Worm (Caenorhabditis elegans): ENCODE measurements around the gene Y102F5A.1.

The Y102F5A.1 gene

DNA sequence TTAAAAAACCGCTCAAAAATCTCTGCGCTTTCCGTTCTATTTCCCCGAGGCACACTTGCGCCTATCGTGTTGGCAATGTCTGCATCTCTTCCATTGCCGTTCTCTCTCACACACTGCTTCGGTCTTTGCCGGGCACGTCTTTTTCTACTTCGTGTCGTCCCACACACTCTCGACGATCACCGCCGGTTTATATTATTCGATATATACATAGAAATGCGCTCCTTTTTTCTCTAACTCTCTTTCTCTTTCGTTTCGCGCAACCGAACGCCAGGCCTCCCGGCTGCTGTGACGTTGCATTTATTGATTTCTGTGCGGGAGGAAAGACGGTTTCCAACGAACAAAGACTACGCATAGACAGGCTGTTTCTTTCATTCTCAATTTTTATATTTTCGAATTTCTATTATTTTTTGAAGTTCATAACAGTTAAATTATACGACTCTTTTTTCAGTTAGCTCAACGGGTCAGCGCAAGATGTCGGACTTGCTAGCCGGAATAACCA lies 14.0 kb upstream of the Y102F5A.1 start, which contains the start of gene rsd-3 (continued):
- no peak for TF ChIP-seq lin-39 (tag; optimal IDR thresholded peaks at IDR 0.05)
- TF ChIP-seq crh-2 (tag; optimal IDR thresholded peaks at IDR 0.05), result peak; percentile 95
- TF ChIP-seq nhr-21 (tag; optimal IDR thresholded peaks at IDR 0.05), result peak; percentile 8
- no peak for TF ChIP-seq ztf-4 (tag; optimal IDR thresholded peaks at IDR 0.05)
- peak; percentile 63 for TF ChIP-seq sma-9 (GFP tag; optimal IDR thresholded peaks at IDR 0.05)
- TF ChIP-seq sma-9 (tag; optimal IDR thresholded peaks at IDR 0.05), result no peak
- no peak for TF ChIP-seq aly-2 (tag; optimal IDR thresholded peaks at IDR 0.05)
- peak; percentile 84 for TF ChIP-seq peb-1 (tag; optimal IDR thresholded peaks at IDR 0.05)
- TF ChIP-seq blmp-1 (tag; optimal IDR thresholded peaks at IDR 0.05; ENCODE audit: insufficient read depth), result no peak
- TF ChIP-seq elt-1 (tag; optimal IDR thresholded peaks at IDR 0.05), result no peak
- no peak for TF ChIP-seq mbf-1 (tag; optimal IDR thresholded peaks at IDR 0.05)
- no peak for TF ChIP-seq nhr-11 (tag; optimal IDR thresholded peaks at IDR 0.05)
- no peak for TF ChIP-seq lin-11 (tag; optimal IDR thresholded peaks at IDR 0.05)
- no peak for TF ChIP-seq unc-39 (tag; optimal IDR thresholded peaks at IDR 0.05)
- peak; percentile 44 for TF ChIP-seq C34F6.9 (tag; optimal IDR thresholded peaks at IDR 0.05)
- TF ChIP-seq Y55F3AM.14 (GFP tag; optimal IDR thresholded peaks at IDR 0.05), result peak; percentile 4
- TF ChIP-seq elt-3 (tag; optimal IDR thresholded peaks at IDR 0.05), result no peak
- TF ChIP-seq egl-27 (tag; optimal IDR thresholded peaks at IDR 0.05), result peak; percentile 21
- no peak for TF ChIP-seq ama-1 (optimal IDR thresholded peaks at IDR 0.05)
- no peak for TF ChIP-seq ztf-1 (GFP tag; conservative IDR thresholded peaks at IDR 0.05)
- TF ChIP-seq ceh-82 (tag; optimal IDR thresholded peaks at IDR 0.05), result no peak
- TF ChIP-seq mab-5 (tag; optimal IDR thresholded peaks at IDR 0.05), result peak; percentile 34

DNA sequence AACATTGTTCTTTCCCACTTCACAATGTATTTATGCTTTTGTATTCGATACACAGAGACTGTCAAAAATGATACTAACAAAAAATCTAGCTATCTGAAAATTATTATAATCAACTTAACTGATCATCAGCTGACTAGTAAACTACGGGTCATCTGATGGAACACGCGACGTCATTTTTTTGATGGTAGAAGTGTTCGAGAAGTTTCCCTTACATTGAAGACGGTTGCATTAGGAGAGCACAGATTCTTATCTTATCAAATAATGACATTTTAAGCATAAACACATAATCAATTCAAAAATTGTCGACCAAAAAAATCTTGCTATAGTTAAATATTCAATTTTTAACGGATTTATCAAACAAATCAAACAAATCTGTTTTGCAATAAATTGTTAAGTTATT lies 8.6 kb upstream of the Y102F5A.1 start:
- TF ChIP-seq elt-1 (tag; optimal IDR thresholded peaks at IDR 0.05) (no peak), nhr-12 (tag; optimal IDR thresholded peaks at IDR 0.05) (no peak), R02D3.7 (tag; optimal IDR thresholded peaks at IDR 0.05) (no peak), nhr-10 (tag; optimal IDR thresholded peaks at IDR 0.05) (no peak), fos-1 (tag; optimal IDR thresholded peaks at IDR 0.05) (peak; percentile 47), nhr-21 (tag; optimal IDR thresholded peaks at IDR 0.05) (no peak), egl-27 (tag; optimal IDR thresholded peaks at IDR 0.05) (no peak), F13H6.1 (tag; optimal IDR thresholded peaks at IDR 0.05) (peak; percentile 13), lin-39 (tag; optimal IDR thresholded peaks at IDR 0.05) (no peak), sma-3 (GFP tag; optimal IDR thresholded peaks at IDR 0.05) (peak; percentile 35), unc-39 (tag; optimal IDR thresholded peaks at IDR 0.05) (no peak), nhr-129 (tag; optimal IDR thresholded peaks at IDR 0.05) (no peak), crh-2 (tag; optimal IDR thresholded peaks at IDR 0.05) (peak; percentile 27), gmeb-1 (tag; optimal IDR thresholded peaks at IDR 0.05) (no peak), mbf-1 (tag; optimal IDR thresholded peaks at IDR 0.05) (no peak), dmd-4 (tag; optimal IDR thresholded peaks at IDR 0.05) (no peak), sma-9 (GFP tag; optimal IDR thresholded peaks at IDR 0.05) (peak; percentile 65), sma-9 (tag; optimal IDR thresholded peaks at IDR 0.05) (no peak)

DNA sequence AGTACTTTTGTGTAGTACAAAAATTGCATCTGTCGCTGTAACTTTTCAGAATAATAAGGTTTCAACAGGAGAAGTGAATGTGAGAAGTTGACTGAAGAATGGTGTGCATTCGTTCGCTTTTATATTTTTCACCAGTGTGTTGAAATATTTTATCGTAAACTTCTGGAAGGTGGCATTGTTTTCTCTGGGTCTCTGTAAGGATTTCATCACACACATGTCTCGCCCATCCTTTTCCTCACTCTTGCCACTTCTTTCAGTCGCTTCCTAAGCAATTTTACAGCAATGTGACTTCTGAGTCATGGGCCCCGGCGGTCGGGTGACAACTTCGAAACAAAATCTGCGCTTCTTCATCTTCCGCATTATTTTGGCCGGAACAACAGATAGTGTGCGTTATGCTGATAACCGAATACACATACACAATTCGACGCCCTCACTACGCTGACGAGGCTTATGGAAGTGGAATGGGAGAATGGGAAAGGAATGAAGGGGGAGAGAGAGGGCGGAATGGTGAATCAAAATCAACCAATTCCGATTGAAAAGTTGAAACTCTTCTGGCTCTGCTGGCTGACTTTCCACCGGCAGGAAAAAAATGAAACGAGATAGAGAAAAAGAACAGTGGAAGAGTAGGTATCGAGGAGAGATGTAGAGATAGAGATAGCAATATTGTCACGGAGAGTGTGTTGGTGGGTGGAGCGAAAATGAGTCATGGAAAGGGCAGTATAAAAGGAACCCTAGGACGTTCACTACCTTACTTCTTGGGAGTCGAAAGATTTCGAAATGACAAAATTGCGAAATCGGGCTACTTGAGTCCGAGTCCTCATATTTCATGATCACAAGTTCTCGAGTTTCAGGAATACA lies 7.5 kb upstream of the Y102F5A.1 start:
- TF ChIP-seq alr-1 (tag; optimal IDR thresholded peaks at IDR 0.05) (no peak), ama-1 (optimal IDR thresholded peaks at IDR 0.05) (peak; percentile 20), zag-1 (tag; optimal IDR thresholded peaks at IDR 0.05) (no peak), nhr-237 (tag; optimal IDR thresholded peaks at IDR 0.05) (no peak), unc-62 (GFP tag; optimal IDR thresholded peaks at IDR 0.05) (no peak), sem-4 (tag; optimal IDR thresholded peaks at IDR 0.05) (no peak), nhr-6 (tag; optimal IDR thresholded peaks at IDR 0.05) (peak; percentile 38), elt-3 (tag; optimal IDR thresholded peaks at IDR 0.05) (no peak), nhr-21 (tag; optimal IDR thresholded peaks at IDR 0.05) (no peak), sma-9 (GFP tag; optimal IDR thresholded peaks at IDR 0.05) (peak; percentile 27), sma-9 (tag; optimal IDR thresholded peaks at IDR 0.05) (no peak), C34F6.9 (tag; optimal IDR thresholded peaks at IDR 0.05) (peak; percentile 23), unc-55 (GFP tag; optimal IDR thresholded peaks at IDR 0.05) (peak; percentile 73), R02D3.7 (tag; optimal IDR thresholded peaks at IDR 0.05) (no peak), sma-3 (GFP tag; optimal IDR thresholded peaks at IDR 0.05) (peak; percentile 50), nhr-25 (tag; optimal IDR thresholded peaks at IDR 0.05) (no peak), lin-39 (tag; optimal IDR thresholded peaks at IDR 0.05) (no peak), F13H6.1 (tag; optimal IDR thresholded peaks at IDR 0.05) (peak; percentile 71), nhr-10 (tag; optimal IDR thresholded peaks at IDR 0.05) (no peak), fos-1 (tag; optimal IDR thresholded peaks at IDR 0.05) (peak; percentile 93), lin-11 (tag; optimal IDR thresholded peaks at IDR 0.05) (no peak), unc-39 (tag; optimal IDR thresholded peaks at IDR 0.05) (no peak), ceh-82 (tag; optimal IDR thresholded peaks at IDR 0.05) (no peak), lsy-2 (tag; optimal IDR thresholded peaks at IDR 0.05) (peak in 1 of 2 experiments; percentile 40), mab-5 (tag; optimal IDR thresholded peaks at IDR 0.05) (no peak), nhr-129 (tag; optimal IDR thresholded peaks at IDR 0.05) (peak; percentile 40), blmp-1 (tag; optimal IDR thresholded peaks at IDR 0.05; ENCODE audit: insufficient read depth) (no peak)

Measured in whole organism, L2 larva.